Worm (Caenorhabditis elegans) whole organism, mixed stage, embryonic: ENCODE results near the gene Y38F1A.8.

Experiments used
- ham-2 ChIP-seq: fragments of 200-800 bp; sonication (Bioruptor generic); optimal IDR thresholded peaks from 2 replicates; lab custom pipeline; 2018; ENCODE audit warnings: mild to moderate bottlenecking, missing genetic modification characterization, missing compliant biosample characterization
- lin-13 ChIP-seq: fragments of 150-350 bp; optimal IDR thresholded peaks from 2 replicates; lab custom pipeline; 2014; ENCODE audit warnings: missing biosample characterization, missing genetic modification characterization
- mep-1 ChIP-seq: fragments of 150-350 bp; optimal IDR thresholded peaks from 2 replicates; lab custom pipeline; 2017; ENCODE audit warnings: missing biosample characterization, missing genetic modification reagents, missing genetic modification characterization, inconsistent platforms
- nhr-237 ChIP-seq: fragments of 150-350 bp; optimal IDR thresholded peaks from 2 replicates; lab custom pipeline; 2014; ENCODE audit warnings: missing biosample characterization, missing genetic modification characterization
- nhr-28 ChIP-seq: fragments of 150-350 bp; optimal IDR thresholded peaks from 2 replicates; lab custom pipeline; 2014; ENCODE audit warnings: missing biosample characterization, missing genetic modification characterization
- unc-62 ChIP-seq: fragments of 150-350 bp; optimal IDR thresholded peaks from 2 replicates; lab custom pipeline; 2014; ENCODE audit warnings: missing biosample characterization, missing genetic modification reagents, missing genetic modification characterization

- no peak for TF ChIP-seq lin-13 (tag; lab: Kevin White, UChicago)
- no peak for TF ChIP-seq mep-1
- no peak for TF ChIP-seq unc-62 (GFP tag; lab: Kevin White, UChicago)
- no peak for TF ChIP-seq nhr-237 (tag; lab: Kevin White, UChicago)
- TF ChIP-seq nhr-28 (tag; lab: Kevin White, UChicago) = no peak
- no peak for TF ChIP-seq ham-2 (GFP tag; lab: Kevin White, UChicago)
These were observed 12.0 kb upstream of the Y38F1A.8 start for ce11 chrII:13012684-13013083.
